Worm (Caenorhabditis elegans): ENCODE measurements around the gene srxa-8.

Gene srxa-8

ce11 chrX:13328868-13329267, 20.2 kb upstream of the srxa-8 start (continued):
- TF ChIP-seq Y55F3AM.14 (GFP tag; optimal IDR thresholded peaks at IDR 0.05) (no peak), sma-3 (GFP tag; optimal IDR thresholded peaks at IDR 0.05) (peak; percentile 85), dmd-4 (tag; optimal IDR thresholded peaks at IDR 0.05) (no peak), F13H6.1 (tag; optimal IDR thresholded peaks at IDR 0.05) (peak; percentile 89), mbf-1 (tag; optimal IDR thresholded peaks at IDR 0.05) (no peak), peb-1 (tag; optimal IDR thresholded peaks at IDR 0.05) (no peak), nhr-77 (tag; optimal IDR thresholded peaks at IDR 0.05) (no peak), ztf-1 (GFP tag; conservative IDR thresholded peaks at IDR 0.05) (no peak), unc-55 (GFP tag; optimal IDR thresholded peaks at IDR 0.05) (peak; percentile 87), nhr-6 (tag; optimal IDR thresholded peaks at IDR 0.05) (peak; percentile 79), elt-3 (tag; optimal IDR thresholded peaks at IDR 0.05) (no peak), nhr-12 (tag; optimal IDR thresholded peaks at IDR 0.05) (no peak), nhr-23 (tag; optimal IDR thresholded peaks at IDR 0.05) (no peak), lin-39 (tag; optimal IDR thresholded peaks at IDR 0.05) (peak; percentile 63), ztf-4 (tag; optimal IDR thresholded peaks at IDR 0.05) (peak; percentile 29), R02D3.7 (tag; optimal IDR thresholded peaks at IDR 0.05) (no peak), unc-39 (tag; optimal IDR thresholded peaks at IDR 0.05) (no peak)

ce11 chrX:13328034-13328433, 19.4 kb upstream of the srxa-8 start, which contains the start of gene sir-2.2:
Gene sir-2.2, plus strand, starts transcription at chrX:13328067.
- TF ChIP-seq nhr-10 (tag; optimal IDR thresholded peaks at IDR 0.05), result no peak
- TF ChIP-seq crh-2 (tag; optimal IDR thresholded peaks at IDR 0.05), result peak; percentile 23
- peak; percentile 39 for TF ChIP-seq nhr-25 (tag; optimal IDR thresholded peaks at IDR 0.05)
- peak; percentile 4 for TF ChIP-seq sma-3 (GFP tag; optimal IDR thresholded peaks at IDR 0.05)
- TF ChIP-seq ztf-11 (tag; optimal IDR thresholded peaks at IDR 0.05), result no peak
- peak; percentile 74 for TF ChIP-seq sma-9 (GFP tag; optimal IDR thresholded peaks at IDR 0.05)
- TF ChIP-seq sma-9 (tag; optimal IDR thresholded peaks at IDR 0.05), result no peak
- peak; percentile 19 for TF ChIP-seq F13H6.1 (tag; optimal IDR thresholded peaks at IDR 0.05)
- no peak for TF ChIP-seq lsy-2 (tag; optimal IDR thresholded peaks at IDR 0.05)
- peak; percentile 84 for TF ChIP-seq fos-1 (tag; optimal IDR thresholded peaks at IDR 0.05)
- TF ChIP-seq nhr-21 (tag; optimal IDR thresholded peaks at IDR 0.05), result peak; percentile 43

ce11 chrX:13325039-13325438, 16.4 kb upstream of the srxa-8 start:
- TF ChIP-seq nhr-25 (tag; optimal IDR thresholded peaks at IDR 0.05) (peak; percentile 81), C34F6.9 (tag; optimal IDR thresholded peaks at IDR 0.05) (no peak), dmd-4 (tag; optimal IDR thresholded peaks at IDR 0.05) (no peak), lsy-2 (tag; optimal IDR thresholded peaks at IDR 0.05) (peak in 1 of 2 experiments; percentile 14), nhr-6 (tag; optimal IDR thresholded peaks at IDR 0.05) (no peak), zag-1 (tag; optimal IDR thresholded peaks at IDR 0.05) (no peak), lin-39 (tag; optimal IDR thresholded peaks at IDR 0.05) (no peak), R02D3.7 (tag; optimal IDR thresholded peaks at IDR 0.05) (no peak), nhr-10 (tag; optimal IDR thresholded peaks at IDR 0.05) (no peak), fos-1 (tag; optimal IDR thresholded peaks at IDR 0.05) (peak; percentile 58), mab-5 (tag; optimal IDR thresholded peaks at IDR 0.05) (peak; percentile 28), blmp-1 (tag; optimal IDR thresholded peaks at IDR 0.05; ENCODE audit: insufficient read depth) (peak; percentile 67), sma-9 (GFP tag; optimal IDR thresholded peaks at IDR 0.05) (peak; percentile 42), sma-9 (tag; optimal IDR thresholded peaks at IDR 0.05) (no peak), crh-2 (tag; optimal IDR thresholded peaks at IDR 0.05) (no peak), mdl-1 (tag; optimal IDR thresholded peaks at IDR 0.05) (no peak), Y55F3AM.14 (GFP tag; optimal IDR thresholded peaks at IDR 0.05) (no peak), unc-39 (tag; optimal IDR thresholded peaks at IDR 0.05) (no peak), F13H6.1 (tag; optimal IDR thresholded peaks at IDR 0.05) (no peak), nhr-77 (tag; optimal IDR thresholded peaks at IDR 0.05) (no peak), nhr-21 (tag; optimal IDR thresholded peaks at IDR 0.05) (peak; percentile 70), ztf-4 (tag; optimal IDR thresholded peaks at IDR 0.05) (no peak), sma-3 (GFP tag; optimal IDR thresholded peaks at IDR 0.05) (peak; percentile 67), ceh-82 (tag; optimal IDR thresholded peaks at IDR 0.05) (no peak), nhr-129 (tag; optimal IDR thresholded peaks at IDR 0.05) (no peak), ztf-11 (tag; optimal IDR thresholded peaks at IDR 0.05) (no peak), ZK546.5 (tag; optimal IDR thresholded peaks at IDR 0.05) (no peak), ztf-1 (GFP tag; conservative IDR thresholded peaks at IDR 0.05) (no peak), mbf-1 (tag; optimal IDR thresholded peaks at IDR 0.05) (no peak), nhr-12 (tag; optimal IDR thresholded peaks at IDR 0.05) (no peak)

ce11 chrX:13324326-13324725, 15.7 kb upstream of the srxa-8 start:
- no peak for TF ChIP-seq mab-5 (tag; optimal IDR thresholded peaks at IDR 0.05)
- peak; percentile 3 for TF ChIP-seq nhr-21 (tag; optimal IDR thresholded peaks at IDR 0.05)
- peak; percentile 12 for TF ChIP-seq F13H6.1 (tag; optimal IDR thresholded peaks at IDR 0.05)
- peak; percentile 11 for TF ChIP-seq sma-3 (GFP tag; optimal IDR thresholded peaks at IDR 0.05)
- no peak for TF ChIP-seq sem-4 (tag; optimal IDR thresholded peaks at IDR 0.05)
- peak; percentile 22 for TF ChIP-seq sma-9 (GFP tag; optimal IDR thresholded peaks at IDR 0.05)
- no peak for TF ChIP-seq sma-9 (tag; optimal IDR thresholded peaks at IDR 0.05)

Measured in whole organism, L2 larva.